Fruit fly (Drosophila melanogaster) whole organism, wandering third instar larva: ENCODE results near the gene mRpS25.

Experiments
- CG32264 ChIP-seq: fragments of 200-800 bp; sonication (Bioruptor generic); optimal IDR thresholded peaks from 2 replicates; lab custom pipeline; 2016; ENCODE audit warnings: missing biosample characterization, missing genetic modification characterization
- CrebA ChIP-seq: fragments of 200-800 bp; sonication (Bioruptor generic); optimal IDR thresholded peaks from 2 replicates; lab custom pipeline; 2016; ENCODE audit warnings: missing biosample characterization, mild to moderate bottlenecking, missing genetic modification characterization, borderline replicate concordance
- Dfd ChIP-seq: fragments of >200 bp; optimal IDR thresholded peaks from 2 replicates; lab custom pipeline; 2017; ENCODE audit warnings: missing biosample characterization, missing genetic modification characterization
- Dif ChIP-seq: fragments of 200-275, 200-300 bp; sonication (Bioruptor generic); optimal IDR thresholded peaks from 2 replicates; lab custom pipeline; 2018; ENCODE audit warnings: missing biosample characterization, missing genetic modification characterization; ENCODE audit not compliant: partially characterized antibody
- GATAd ChIP-seq: sonication (Bioruptor generic); optimal IDR thresholded peaks from 2 replicates; lab custom pipeline; 2016; ENCODE audit warnings: missing biosample characterization, missing genetic modification characterization
- HLH106 ChIP-seq: fragments of 200-800 bp; optimal IDR thresholded peaks from 3 replicates; lab custom pipeline; 2019; ENCODE audit warnings: missing biosample characterization, mild to moderate bottlenecking, missing genetic modification characterization, moderate library complexity
- Hr78 ChIP-seq: fragments of >200 bp; optimal IDR thresholded peaks from 2 replicates; lab custom pipeline; 2017; ENCODE audit warnings: missing biosample characterization, missing genetic modification characterization
- Jra ChIP-seq: sonication (Bioruptor generic); optimal IDR thresholded peaks from 2 replicates; lab custom pipeline; 2016; ENCODE audit warnings: missing biosample characterization, missing genetic modification characterization
- Myc ChIP-seq: fragments of >200 bp; optimal IDR thresholded peaks from 2 replicates; lab custom pipeline; 2017
- OdsH ChIP-seq: fragments of 200-800 bp; sonication (Bioruptor generic); optimal IDR thresholded peaks from 2 replicates; lab custom pipeline; 2016; ENCODE audit warnings: missing biosample characterization, mild to moderate bottlenecking, missing genetic modification characterization
- Rel ChIP-seq, 2 experiments: fragments of 200-800 bp; sonication (Bioruptor generic) in 1 of 2; optimal IDR thresholded peaks; 2 replicates in 1 of 2; 3 replicates in 1 of 2; lab custom pipeline; 2016 to 2019; ENCODE audit warnings: mild to moderate bottlenecking in 2 of 2, missing biosample characterization in 2 of 2, missing genetic modification characterization in 2 of 2, moderate library complexity in 1 of 2
- Sp1 ChIP-seq: fragments of 200-800 bp; sonication (Bioruptor generic); optimal IDR thresholded peaks from 3 replicates; lab custom pipeline; 2019; ENCODE audit warnings: missing biosample characterization, mild to moderate bottlenecking, missing genetic modification characterization, moderate library complexity
- Vsx2 ChIP-seq: fragments of 200-300, 225-300 bp; sonication (Bioruptor generic); optimal IDR thresholded peaks from 2 replicates; lab custom pipeline; 2018; ENCODE audit warnings: missing biosample characterization, missing genetic modification characterization; ENCODE audit not compliant: partially characterized antibody
- brk ChIP-seq: fragments of 200-800 bp; sonication (Bioruptor generic); optimal IDR thresholded peaks from 2 replicates; lab custom pipeline; 2016; ENCODE audit warnings: missing biosample characterization, mild to moderate bottlenecking, missing genetic modification characterization
- dl ChIP-seq, 2 experiments: fragments of 175-275, 200-275 bp in 1 of 2; fragments of 200-275 bp in 1 of 2; sonication (Bioruptor generic); optimal IDR thresholded peaks; lab custom pipeline; 2018; ENCODE audit warnings: mild to moderate bottlenecking in 2 of 2, missing biosample characterization in 2 of 2, missing genetic modification characterization in 2 of 2, moderate library complexity in 2 of 2; ENCODE audit not compliant: partially characterized antibody in 2 of 2, insufficient read depth in 1 of 2
- dmrt93B ChIP-seq: fragments of 200-800 bp; sonication (Bioruptor generic); optimal IDR thresholded peaks from 2 replicates; lab custom pipeline; 2018; ENCODE audit warnings: missing biosample characterization, mild to moderate bottlenecking, missing genetic modification characterization
- ey ChIP-seq: fragments of 200-800 bp; sonication (Bioruptor generic); optimal IDR thresholded peaks from 2 replicates; lab custom pipeline; 2016; ENCODE audit warnings: missing biosample characterization, missing genetic modification characterization
- foxo ChIP-seq, 2 experiments: fragments of 200-800 bp; sonication (Bioruptor generic); optimal IDR thresholded peaks; 2 replicates in 1 of 2; 3 replicates in 1 of 2; lab custom pipeline; 2016 to 2017; ENCODE audit warnings: missing biosample characterization in 2 of 2, missing genetic modification characterization in 2 of 2
- h ChIP-seq: fragments of 200-800 bp; sonication (Bioruptor generic); optimal IDR thresholded peaks from 3 replicates; lab custom pipeline; 2016; ENCODE audit warnings: missing biosample characterization, mild to moderate bottlenecking, missing genetic modification characterization
- jim ChIP-seq: fragments of 175-275, 200-325 bp; sonication (Bioruptor generic); optimal IDR thresholded peaks from 2 replicates; lab custom pipeline; 2016; ENCODE audit warnings: missing biosample characterization, mild to moderate bottlenecking, missing genetic modification characterization
- lola ChIP-seq: fragments of >200 bp; optimal IDR thresholded peaks from 2 replicates; lab custom pipeline; 2017; ENCODE audit warnings: missing biosample characterization, missing genetic modification characterization
- pan ChIP-seq: fragments of >200 bp; optimal IDR thresholded peaks from 2 replicates; lab custom pipeline; 2017
- psq ChIP-seq: fragments of 200-800 bp; sonication (Bioruptor generic); optimal IDR thresholded peaks from 3 replicates; lab custom pipeline; 2017; ENCODE audit warnings: missing biosample characterization, mild to moderate bottlenecking, missing genetic modification characterization, moderate library complexity
- sage ChIP-seq: fragments of 200-800 bp; sonication (Bioruptor generic); optimal IDR thresholded peaks from 2 replicates; lab custom pipeline; 2016; ENCODE audit warnings: missing biosample characterization, mild to moderate bottlenecking, missing genetic modification characterization
- sv ChIP-seq: fragments of 200-800 bp; sonication (Bioruptor generic); optimal IDR thresholded peaks from 3 replicates; lab custom pipeline; 2016; ENCODE audit warnings: missing biosample characterization, missing genetic modification characterization
- tai ChIP-seq: sonication (Bioruptor generic); optimal IDR thresholded peaks from 2 replicates; lab custom pipeline; 2016; ENCODE audit warnings: missing biosample characterization, missing genetic modification characterization
- usp ChIP-seq: fragments of >200 bp; optimal IDR thresholded peaks from 2 replicates; lab custom pipeline; 2017; ENCODE audit warnings: missing biosample characterization, missing genetic modification characterization
- woc ChIP-seq: sonication (Bioruptor generic); optimal IDR thresholded peaks from 2 replicates; lab custom pipeline; 2016; ENCODE audit warnings: missing biosample characterization, mild to moderate bottlenecking, missing genetic modification characterization

Gene mRpS25

dm6 chrX:14598706-14599105, 15.9 kb upstream of the mRpS25 start:
- no peak for TF ChIP-seq Hr78 (GFP tag; lab: Kevin White, UChicago)
- TF ChIP-seq ey (GFP tag; lab: Kevin White, UChicago), result no peak
- no peak for TF ChIP-seq Vsx2 (GFP tag; lab: Kevin White, UChicago)
- no peak for TF ChIP-seq lola (GFP tag; lab: Kevin White, UChicago)
- no peak for TF ChIP-seq HLH106
- TF ChIP-seq dmrt93B (GFP tag; lab: Kevin White, UChicago), result no peak

- TF ChIP-seq dl (GFP tag; optimal IDR thresholded peaks at IDR 0.05; lab: Kevin White, UChicago; ENCODE audit: insufficient read depth in 1 of 2, partially characterized antibody in 2 of 2), result no peak
- no peak for TF ChIP-seq GATAd (GFP tag; lab: Kevin White, UChicago)
- no peak for TF ChIP-seq jim
- no peak for TF ChIP-seq foxo (GFP tag; optimal IDR thresholded peaks at IDR 0.05; lab: Kevin White, UChicago)
- TF ChIP-seq sv (GFP tag; lab: Kevin White, UChicago), result no peak
- TF ChIP-seq HLH106, result no peak
- TF ChIP-seq Myc (lab: Kevin White, UChicago), result no peak
- no peak for TF ChIP-seq OdsH (GFP tag; lab: Kevin White, UChicago)
- TF ChIP-seq Sp1, result no peak
- no peak for TF ChIP-seq Hr78 (GFP tag; lab: Kevin White, UChicago)
- no peak for TF ChIP-seq CG32264 (GFP tag; lab: Kevin White, UChicago)
- TF ChIP-seq pan (lab: Kevin White, UChicago), result no peak
- no peak for TF ChIP-seq Jra (GFP tag; lab: Kevin White, UChicago)
- no peak for TF ChIP-seq h (GFP tag; lab: Kevin White, UChicago)
- no peak for TF ChIP-seq Rel (GFP tag; optimal IDR thresholded peaks at IDR 0.05; lab: Kevin White, UChicago)
- no peak for TF ChIP-seq Rel (tag; optimal IDR thresholded peaks at IDR 0.05; lab: Kevin White, UChicago)
- no peak for TF ChIP-seq CrebA
Measured at dm6 chrX:14593091-14593490, 10.3 kb upstream of the mRpS25 start.

dm6 chrX:14591491-14591890, 8.7 kb upstream of the mRpS25 start:
- TF ChIP-seq brk (GFP tag; lab: Kevin White, UChicago), result no peak

- TF ChIP-seq woc (GFP tag; lab: Kevin White, UChicago) (no peak), HLH106 (no peak), sage (GFP tag; lab: Kevin White, UChicago) (no peak), GATAd (GFP tag; lab: Kevin White, UChicago) (no peak), Dfd (GFP tag; lab: Kevin White, UChicago) (no peak), dl (GFP tag; optimal IDR thresholded peaks at IDR 0.05; lab: Kevin White, UChicago; ENCODE audit: insufficient read depth in 1 of 2, partially characterized antibody in 2 of 2) (no peak), Myc (lab: Kevin White, UChicago) (no peak), dmrt93B (GFP tag; lab: Kevin White, UChicago) (no peak), lola (GFP tag; lab: Kevin White, UChicago) (no peak), CG32264 (GFP tag; lab: Kevin White, UChicago) (no peak), usp (GFP tag; lab: Kevin White, UChicago) (no peak)
Measured at dm6 chrX:14588996-14589621, 6.3 kb upstream of the mRpS25 start.

- TF ChIP-seq dl (GFP tag; optimal IDR thresholded peaks at IDR 0.05; lab: Kevin White, UChicago; ENCODE audit: insufficient read depth in 1 of 2, partially characterized antibody in 2 of 2) (no peak), Myc (lab: Kevin White, UChicago) (no peak), Hr78 (GFP tag; lab: Kevin White, UChicago) (no peak), Sp1 (no peak)
Measured at dm6 chrX:14588509-14588908, 5.7 kb upstream of the mRpS25 start.

- TF ChIP-seq tai (GFP tag; lab: Kevin White, UChicago) (no peak), psq (GFP tag; lab: Kevin White, UChicago) (no peak), dmrt93B (GFP tag; lab: Kevin White, UChicago) (no peak), jim (no peak), CG32264 (GFP tag; lab: Kevin White, UChicago) (no peak), Dif (GFP tag; lab: Kevin White, UChicago) (no peak), Hr78 (GFP tag; lab: Kevin White, UChicago) (no peak), foxo (GFP tag; optimal IDR thresholded peaks at IDR 0.05; lab: Kevin White, UChicago) (no peak)
Measured at dm6 chrX:14585263-14585662, 2.5 kb upstream of the mRpS25 start.
